Fruit fly (Drosophila melanogaster) whole organism, prepupa: ENCODE data around the gene rdgA.

ENCODE experiments used
- Blimp-1 ChIP-seq: fragments of 200-800 bp; sonication (Bioruptor generic); optimal IDR thresholded peaks from 3 replicates; lab custom pipeline; 2017; ENCODE audit warnings: missing biosample characterization, missing genetic modification characterization, mild to moderate bottlenecking, moderate library complexity, missing genetic modification reagents
- CG10631 ChIP-seq: fragments of 200-800 bp; sonication (Bioruptor generic); optimal IDR thresholded peaks from 2 replicates; lab custom pipeline; 2016; ENCODE audit warnings: missing biosample characterization, missing genetic modification characterization
- CG10669 ChIP-seq: fragments of 200-800 bp; sonication (Bioruptor generic); optimal IDR thresholded peaks from 3 replicates; lab custom pipeline; 2018; ENCODE audit warnings: missing biosample characterization, mild to moderate bottlenecking, missing genetic modification characterization, moderate library complexity
- CG11294 ChIP-seq: fragments of 200-800 bp; sonication (Bioruptor generic); IDR thresholded peaks from 2 replicates; pipeline ENCODE4 v1.3.6; 2022; ENCODE audit warnings: missing biosample characterization, missing genetic modification characterization
- CG11902 ChIP-seq: fragments of 200-800 bp; sonication (Bioruptor generic); optimal IDR thresholded peaks from 3 replicates; lab custom pipeline; 2016; ENCODE audit warnings: missing biosample characterization, missing genetic modification characterization
- CG15336 ChIP-seq: fragments of 200-800 bp; sonication (Bioruptor generic); IDR thresholded peaks from 2 replicates; pipeline ENCODE4 v1.3.6; 2022; ENCODE audit warnings: missing biosample characterization, missing genetic modification characterization
- CG1621 ChIP-seq: fragments of 200-800 bp; sonication (Bioruptor generic); optimal IDR thresholded peaks from 3 replicates; lab custom pipeline; 2018; ENCODE audit warnings: missing biosample characterization, mild to moderate bottlenecking, missing genetic modification characterization
- CG16779 ChIP-seq: fragments of 200-800 bp; sonication (Bioruptor generic); optimal IDR thresholded peaks from 3 replicates; lab custom pipeline; 2017; ENCODE audit warnings: missing biosample characterization, mild to moderate bottlenecking, missing genetic modification characterization
- CG3032 ChIP-seq: fragments of 200-800 bp; optimal IDR thresholded peaks from 2 replicates; lab custom pipeline; 2019; ENCODE audit warnings: missing biosample characterization, mild to moderate bottlenecking, missing genetic modification characterization, moderate library complexity
- CG31627 ChIP-seq: fragments of 200-800 bp; sonication (Bioruptor generic); optimal IDR thresholded peaks from 3 replicates; lab custom pipeline; 2016; ENCODE audit warnings: missing biosample characterization, missing genetic modification characterization
- CG32006 ChIP-seq: fragments of 200-800 bp; sonication (Bioruptor generic); optimal IDR thresholded peaks from 3 replicates; lab custom pipeline; 2017; ENCODE audit warnings: missing biosample characterization, mild to moderate bottlenecking, missing genetic modification characterization
- CG34406 ChIP-seq: fragments of 200-800 bp; sonication (Bioruptor generic); optimal IDR thresholded peaks from 3 replicates; lab custom pipeline; 2016; ENCODE audit warnings: missing biosample characterization, missing genetic modification characterization
- CG3919 ChIP-seq: fragments of 200-800 bp; sonication (Bioruptor generic); optimal IDR thresholded peaks from 3 replicates; lab custom pipeline; 2016; ENCODE audit warnings: missing biosample characterization, missing genetic modification characterization
- CG4318 ChIP-seq: fragments of 200-800 bp; sonication (Bioruptor generic); optimal IDR thresholded peaks from 3 replicates; lab custom pipeline; 2017; ENCODE audit warnings: missing biosample characterization, mild to moderate bottlenecking, missing genetic modification characterization
- CG6163 ChIP-seq: fragments of 200-800 bp; sonication (Bioruptor generic); IDR thresholded peaks from 3 replicates; pipeline ENCODE4 v1.3.6; 2022; ENCODE audit warnings: missing biosample characterization, missing genetic modification characterization
- CG6276 ChIP-seq: fragments of 200-800 bp; sonication (Bioruptor generic); optimal IDR thresholded peaks from 2 replicates; lab custom pipeline; 2017; ENCODE audit warnings: missing biosample characterization, mild to moderate bottlenecking, missing genetic modification characterization
- CG6792 ChIP-seq: fragments of 200-800 bp; sonication (Bioruptor generic); optimal IDR thresholded peaks from 3 replicates; lab custom pipeline; 2016; ENCODE audit warnings: missing biosample characterization, missing genetic modification characterization
- CG6808 ChIP-seq: fragments of 200-800 bp; sonication (Bioruptor generic); optimal IDR thresholded peaks from 3 replicates; lab custom pipeline; 2017; ENCODE audit warnings: missing biosample characterization, missing genetic modification characterization, mild to moderate bottlenecking, moderate library complexity, missing genetic modification reagents
- CG6854 ChIP-seq: fragments of 200-800 bp; sonication (Bioruptor generic); optimal IDR thresholded peaks from 2 replicates; lab custom pipeline; 2017; ENCODE audit warnings: missing biosample characterization, mild to moderate bottlenecking, missing genetic modification characterization
- CG7368 ChIP-seq: fragments of 200-800 bp; sonication (Bioruptor generic); optimal IDR thresholded peaks from 3 replicates; lab custom pipeline; 2016; ENCODE audit warnings: missing biosample characterization, missing genetic modification characterization
- CG8119 ChIP-seq: fragments of 200-800 bp; sonication (Bioruptor generic); IDR thresholded peaks from 3 replicates; pipeline ENCODE4 v1.3.6; 2022; ENCODE audit warnings: missing biosample characterization, missing genetic modification characterization
- CG8632 ChIP-seq: fragments of 200-800 bp; sonication (Bioruptor generic); optimal IDR thresholded peaks from 3 replicates; lab custom pipeline; 2016; ENCODE audit warnings: missing biosample characterization, missing genetic modification characterization
- CG9139 ChIP-seq: fragments of 200-800 bp; sonication (Bioruptor generic); optimal IDR thresholded peaks from 3 replicates; lab custom pipeline; 2017; ENCODE audit warnings: missing biosample characterization, mild to moderate bottlenecking, missing genetic modification characterization
- Eip75B ChIP-seq: fragments of 200-800 bp; sonication (Bioruptor generic); optimal IDR thresholded peaks from 3 replicates; lab custom pipeline; 2016; ENCODE audit warnings: missing biosample characterization, missing genetic modification characterization
- Eip78C ChIP-seq: fragments of 200-800 bp; sonication (Bioruptor generic); peaks from one replicate; lab custom pipeline; 2016; ENCODE audit warnings: missing biosample characterization, missing genetic modification characterization
- Eip93F ChIP-seq: fragments of 200-800 bp; sonication (Bioruptor generic); optimal IDR thresholded peaks from 2 replicates; lab custom pipeline; 2016; ENCODE audit warnings: missing biosample characterization, mild to moderate bottlenecking, missing genetic modification characterization
- Ets21C ChIP-seq: fragments of 200-800 bp; sonication (Bioruptor generic); optimal IDR thresholded peaks from 3 replicates; lab custom pipeline; 2016; ENCODE audit warnings: missing biosample characterization, missing genetic modification characterization
- Ets96B ChIP-seq: fragments of 200-800 bp; optimal IDR thresholded peaks from 2 replicates; lab custom pipeline; 2019; ENCODE audit warnings: missing biosample characterization, mild to moderate bottlenecking, missing genetic modification characterization, moderate library complexity
- Gug ChIP-seq: fragments of 200-800 bp; sonication (Bioruptor generic); IDR thresholded peaks from 2 replicates; pipeline ENCODE4 v1.3.6; 2022; ENCODE audit warnings: missing biosample characterization, missing genetic modification characterization
- Hr39 ChIP-seq: fragments of 200-800 bp; sonication (Bioruptor generic); optimal IDR thresholded peaks from 2 replicates; lab custom pipeline; 2016; ENCODE audit warnings: missing biosample characterization, missing genetic modification characterization
- Hr4 ChIP-seq: fragments of 200-800 bp; sonication (Bioruptor generic); optimal IDR thresholded peaks from 3 replicates; lab custom pipeline; 2016; ENCODE audit warnings: missing biosample characterization, missing genetic modification characterization
- Lpt ChIP-seq: fragments of 200-800 bp; sonication (Bioruptor generic); optimal IDR thresholded peaks from 3 replicates; lab custom pipeline; 2016; ENCODE audit warnings: missing biosample characterization, missing genetic modification characterization
- Met ChIP-seq: fragments of 200-800 bp; sonication (Bioruptor generic); optimal IDR thresholded peaks from 3 replicates; lab custom pipeline; 2016; ENCODE audit warnings: missing biosample characterization, missing genetic modification characterization
- OdsH ChIP-seq: fragments of 200-800 bp; sonication (Bioruptor generic); optimal IDR thresholded peaks from 3 replicates; lab custom pipeline; 2016; ENCODE audit warnings: missing biosample characterization, missing genetic modification characterization
- Smox ChIP-seq: fragments of 200-800 bp; sonication (Bioruptor generic); optimal IDR thresholded peaks from 3 replicates; lab custom pipeline; 2016; ENCODE audit warnings: missing biosample characterization, missing genetic modification characterization
- Sox102F ChIP-seq: fragments of 200-800 bp; sonication (Bioruptor generic); optimal IDR thresholded peaks from 2 replicates; lab custom pipeline; 2016; ENCODE audit warnings: missing biosample characterization, mild to moderate bottlenecking, missing genetic modification characterization
- cyc ChIP-seq: fragments of 200-800 bp; sonication (Bioruptor generic); optimal IDR thresholded peaks from 3 replicates; lab custom pipeline; 2016; ENCODE audit warnings: missing biosample characterization, missing genetic modification characterization
- dac ChIP-seq: fragments of 200-800 bp; sonication (Bioruptor generic); optimal IDR thresholded peaks from 2 replicates; lab custom pipeline; 2017; ENCODE audit warnings: missing biosample characterization, mild to moderate bottlenecking, missing genetic modification characterization
- dsx ChIP-seq: fragments of 200-800 bp; optimal IDR thresholded peaks from 3 replicates; lab custom pipeline; 2019; ENCODE audit warnings: missing biosample characterization, mild to moderate bottlenecking, missing genetic modification characterization, moderate library complexity; ENCODE audit not compliant: poor library complexity, severe bottlenecking
- eg ChIP-seq: fragments of 200-800 bp; sonication (Bioruptor generic); IDR thresholded peaks from 3 replicates; pipeline ENCODE4 v1.3.6; 2022; ENCODE audit warnings: missing biosample characterization, missing genetic modification characterization
- fd59A ChIP-seq: fragments of 200-800 bp; sonication (Bioruptor generic); optimal IDR thresholded peaks from 2 replicates; lab custom pipeline; 2017; ENCODE audit warnings: missing biosample characterization, mild to moderate bottlenecking, missing genetic modification characterization, missing genetic modification reagents
- fd85E ChIP-seq: fragments of 200-800 bp; sonication (Bioruptor generic); optimal IDR thresholded peaks from 3 replicates; lab custom pipeline; 2016; ENCODE audit warnings: missing biosample characterization, missing genetic modification characterization
- fkh ChIP-seq: fragments of 200-800 bp; sonication (Bioruptor generic); optimal IDR thresholded peaks from 3 replicates; lab custom pipeline; 2017; ENCODE audit warnings: missing biosample characterization, mild to moderate bottlenecking, missing genetic modification characterization, moderate library complexity
- lz ChIP-seq: fragments of 200-800 bp; sonication (Bioruptor generic); optimal IDR thresholded peaks from 3 replicates; lab custom pipeline; 2016; ENCODE audit warnings: missing biosample characterization, missing genetic modification characterization
- net ChIP-seq: fragments of 200-800 bp; sonication (Bioruptor generic); optimal IDR thresholded peaks from 3 replicates; lab custom pipeline; 2016; ENCODE audit warnings: missing biosample characterization, missing genetic modification characterization
- pdm3 ChIP-seq: fragments of 200-800 bp; sonication (Bioruptor generic); optimal IDR thresholded peaks from 3 replicates; lab custom pipeline; 2016; ENCODE audit warnings: missing biosample characterization, missing genetic modification characterization
- salr ChIP-seq, 2 experiments: fragments of 200-800 bp; sonication (Bioruptor generic); optimal IDR thresholded peaks; 3 replicates each; lab custom pipeline; 2016 to 2018; ENCODE audit warnings: missing biosample characterization in 2 of 2, missing genetic modification characterization in 2 of 2, mild to moderate bottlenecking in 1 of 2
- spab ChIP-seq: fragments of 200-800 bp; sonication (Bioruptor generic); optimal IDR thresholded peaks from 2 replicates; lab custom pipeline; 2017; ENCODE audit warnings: missing biosample characterization, mild to moderate bottlenecking, missing genetic modification characterization, missing genetic modification reagents
- svp ChIP-seq: fragments of 200-800 bp; sonication (Bioruptor generic); peaks from one replicate; lab custom pipeline; 2016; ENCODE audit warnings: missing biosample characterization, missing genetic modification characterization
- topi ChIP-seq: fragments of 200-800 bp; sonication (Bioruptor generic); optimal IDR thresholded peaks from 3 replicates; lab custom pipeline; 2016; ENCODE audit warnings: missing biosample characterization, missing genetic modification characterization
- vri ChIP-seq: fragments of 200-800 bp; sonication (Bioruptor generic); optimal IDR thresholded peaks from 3 replicates; lab custom pipeline; 2016; ENCODE audit warnings: missing biosample characterization, mild to moderate bottlenecking, missing genetic modification characterization

Gene rdgA

dm6 chrX:8906805-8907546, at the start of gene rdgA:
TSS of gene rdgA (plus strand) at chrX:8907068.
- TF ChIP-seq spab (GFP tag; lab: Kevin White, UChicago) (no peak), CG16779 (tag; lab: Kevin White, UChicago) (no peak), Eip75B (GFP tag; lab: Kevin White, UChicago) (no peak), CG10669 (GFP tag; lab: Kevin White, UChicago) (no peak), CG6276 (GFP tag; lab: Kevin White, UChicago) (peak; percentile 53), CG6854 (GFP tag; lab: Kevin White, UChicago) (no peak), Gug (GFP tag; lab: Robert Waterston, UW) (no peak), OdsH (peak; percentile 20), CG6792 (no peak), CG11294 (GFP tag; lab: Robert Waterston, UW) (no peak), CG31627 (GFP tag; lab: Kevin White, UChicago) (peak; percentile 25), Ets96B (tag; lab: Kevin White, UChicago) (no peak), salr (GFP tag; optimal IDR thresholded peaks at IDR 0.05; lab: Kevin White, UChicago) (no peak), CG3032 (tag; lab: Kevin White, UChicago) (no peak), CG6163 (peak; percentile 51; the same call in 2 of the 3 replicates), CG11902 (GFP tag; lab: Kevin White, UChicago) (no peak), CG8119 (GFP tag; lab: Robert Waterston, UW) (peak; percentile 45; the same call in 2 of the 3 replicates), CG9139 (GFP tag; lab: Kevin White, UChicago) (no peak), pdm3 (GFP tag; lab: Kevin White, UChicago) (peak; percentile 18), CG7368 (no peak), lz (GFP tag; lab: Kevin White, UChicago) (peak; percentile 20), fkh (GFP tag; lab: Kevin White, UChicago) (peak; percentile 17), Eip78C (GFP tag; lab: Kevin White, UChicago) (peak; percentile 53), Ets21C (GFP tag; lab: Kevin White, UChicago) (peak; percentile 12), topi (GFP tag; lab: Kevin White, UChicago) (no peak), Eip93F (no peak), svp (GFP tag; lab: Kevin White, UChicago) (no peak), CG8632 (GFP tag; lab: Kevin White, UChicago) (no peak), eg (GFP tag; lab: Robert Waterston, UW) (peak; percentile 46; the same call in 1 of the 3 replicates), Lpt (no peak), Sox102F (GFP tag; lab: Kevin White, UChicago) (no peak), dsx (GFP tag; lab: Kevin White, UChicago) (no peak), Blimp-1 (no peak), Smox (GFP tag; lab: Kevin White, UChicago) (no peak), CG32006 (no peak), dac (GFP tag; lab: Kevin White, UChicago) (no peak), Hr4 (GFP tag; lab: Kevin White, UChicago) (peak; percentile 2), net (GFP tag; lab: Kevin White, UChicago) (peak; percentile 22), Met (GFP tag; lab: Kevin White, UChicago) (no peak), CG6808 (GFP tag; lab: Kevin White, UChicago) (no peak), CG10631 (GFP tag; lab: Kevin White, UChicago) (peak; percentile 19), Hr39 (GFP tag; lab: Kevin White, UChicago) (peak; percentile 13), vri (GFP tag; lab: Kevin White, UChicago) (no peak), CG1621 (no peak), cyc (GFP tag; lab: Kevin White, UChicago) (peak; percentile 0), fd59A (GFP tag; lab: Kevin White, UChicago) (no peak), CG15336 (GFP tag; lab: Robert Waterston, UW) (peak; percentile 11; the same call in 1 of the 2 replicates), fd85E (GFP tag; lab: Kevin White, UChicago) (no peak), CG34406 (no peak), CG4318 (GFP tag; lab: Kevin White, UChicago) (no peak), CG3919 (GFP tag; lab: Kevin White, UChicago) (no peak)
